Worm (Caenorhabditis elegans) whole organism, mixed stage, embryonic: ENCODE measurements around the gene R09H3.3.

Experiments used
- M03D4.4 ChIP-seq: sonication (generic microtip); optimal IDR thresholded peaks from 2 replicates; lab custom pipeline; 2017; ENCODE audit warnings: mild to moderate bottlenecking, missing genetic modification characterization, missing compliant biosample characterization
- ces-1 ChIP-seq: fragments of 150-350 bp; optimal IDR thresholded peaks from 2 replicates; lab custom pipeline; 2014; ENCODE audit warnings: missing biosample characterization, missing genetic modification reagents, missing genetic modification characterization
- elt-1 ChIP-seq: sonication (generic microtip); optimal IDR thresholded peaks from 2 replicates; lab custom pipeline; 2017; ENCODE audit warnings: missing genetic modification characterization, mild to moderate bottlenecking, missing compliant biosample characterization, antibody characterized with exemption, moderate library complexity, borderline replicate concordance; ENCODE audit not compliant: insufficient read depth
- elt-3 ChIP-seq: fragments of 150-350 bp; optimal IDR thresholded peaks from 2 replicates; lab custom pipeline; 2014; ENCODE audit warnings: missing biosample characterization, missing genetic modification characterization
- mab-5 ChIP-seq: fragments of 150-350 bp; optimal IDR thresholded peaks from 2 replicates; lab custom pipeline; 2014; ENCODE audit warnings: missing biosample characterization, missing genetic modification characterization
- nhr-28 ChIP-seq: fragments of 150-350 bp; optimal IDR thresholded peaks from 2 replicates; lab custom pipeline; 2014; ENCODE audit warnings: missing biosample characterization, missing genetic modification characterization
- snpc-4 ChIP-seq: fragments of 150-350 bp; optimal IDR thresholded peaks from 2 replicates; lab custom pipeline; 2014; ENCODE audit warnings: missing biosample characterization, missing genetic modification characterization
- zip-8 ChIP-seq: fragments of 150-350 bp; optimal IDR thresholded peaks from 2 replicates; lab custom pipeline; 2014; ENCODE audit warnings: missing biosample characterization, missing genetic modification characterization
- ztf-11 ChIP-seq: fragments of 150-350 bp; optimal IDR thresholded peaks from 2 replicates; lab custom pipeline; 2014; ENCODE audit warnings: missing biosample characterization, missing genetic modification characterization

ce11 chrX:1668748-1669147 lies at the start of gene R09H3.3:
- TF ChIP-seq elt-3 = no peak
- TF ChIP-seq elt-1 (tag; lab: Kevin White, UChicago) = no peak
- TF ChIP-seq zip-8 = no peak
- no peak for TF ChIP-seq mab-5 (tag; lab: Kevin White, UChicago)
- TF ChIP-seq ces-1 (GFP tag; lab: Kevin White, UChicago) = no peak
- TF ChIP-seq M03D4.4 (tag; lab: Kevin White, UChicago) = no peak
- no peak for TF ChIP-seq snpc-4
- TF ChIP-seq ztf-11 (tag; lab: Kevin White, UChicago) = no peak
- no peak for TF ChIP-seq nhr-28
